Fruit fly (Drosophila melanogaster): ENCODE measurements around the gene Vap33.
"Not testable (repeated sequence)": the region's sequence is repeated elsewhere in the genome, so short reads cannot be mapped to it uniquely, and the experiment has no call there.

- not testable (repeated sequence) for TF ChIP-seq CG11696 (GFP tag; IDR thresholded peaks at IDR 0.05); Bdp1 (GFP tag; optimal IDR thresholded peaks at IDR 0.05); oc (tag; optimal IDR thresholded peaks at IDR 0.05); CG4404 (GFP tag; IDR thresholded peaks at IDR 0.05); CG4328 (GFP tag; optimal IDR thresholded peaks at IDR 0.05); fd96Cb (tag; optimal IDR thresholded peaks at IDR 0.05); Ets97D (GFP tag; optimal IDR thresholded peaks at IDR 0.05)
These were observed 4.0 kb upstream of the Vap33 start, which contains the start of gene Gem4c for dm6 chrX:3944743-3945142.

Data from whole organism, embryonic.